Worm (Caenorhabditis elegans) whole organism, young adult: ENCODE results near the gene fis-1.

Experiments used
- D2030.7 ChIP-seq: fragments of 200-800 bp; sonication (Bioruptor generic); IDR thresholded peaks from 2 replicates; pipeline ENCODE4 v1.3.6; 2022; ENCODE audit warnings: missing genetic modification reagents, missing genetic modification characterization, missing compliant biosample characterization
- F23B12.7 ChIP-seq: sonication (generic microtip); optimal IDR thresholded peaks from 2 replicates; lab custom pipeline; 2017; ENCODE audit warnings: missing genetic modification characterization, mild to moderate bottlenecking, missing compliant biosample characterization, antibody characterized with exemption, moderate library complexity; ENCODE audit not compliant: insufficient read depth
- F33H1.4 ChIP-seq: fragments of 200-800 bp; sonication (Bioruptor generic); IDR thresholded peaks from 2 replicates; pipeline ENCODE4 v1.3.6; 2022; ENCODE audit warnings: missing genetic modification reagents, missing genetic modification characterization, missing compliant biosample characterization
- F57A8.1 ChIP-seq: fragments of 200-800 bp; sonication (Bioruptor generic); optimal IDR thresholded peaks from 2 replicates; lab custom pipeline; 2018; ENCODE audit warnings: mild to moderate bottlenecking, missing genetic modification characterization, moderate library complexity, missing compliant biosample characterization
- K12H6.12 ChIP-seq: fragments of 200-800 bp; sonication (Bioruptor generic); optimal IDR thresholded peaks from 2 replicates; lab custom pipeline; 2018; ENCODE audit warnings: mild to moderate bottlenecking, missing genetic modification characterization, missing compliant biosample characterization
- T07F8.4 ChIP-seq: sonication (generic microtip); optimal IDR thresholded peaks from 2 replicates; lab custom pipeline; 2016; ENCODE audit warnings: mild to moderate bottlenecking, missing genetic modification characterization, moderate library complexity, missing compliant biosample characterization
- T26A5.8 ChIP-seq: sonication (generic microtip); optimal IDR thresholded peaks from 2 replicates; lab custom pipeline; 2016; ENCODE audit warnings: missing genetic modification characterization, missing compliant biosample characterization
- Y79H2A.3 ChIP-seq: fragments of 200-800 bp; sonication (Bioruptor generic); conservative IDR thresholded peaks from 2 replicates; pipeline ENCODE4 v1.3.6; 2022; ENCODE audit warnings: missing genetic modification reagents, missing genetic modification characterization, missing compliant biosample characterization
- aptf-2 ChIP-seq: fragments of 200-800 bp; sonication (Bioruptor generic); conservative IDR thresholded peaks from 2 replicates; pipeline ENCODE4 v1.3.6; 2022; ENCODE audit warnings: missing genetic modification reagents, missing genetic modification characterization, missing compliant biosample characterization
- athp-1 ChIP-seq: sonication (generic microtip); optimal IDR thresholded peaks from 2 replicates; lab custom pipeline; 2017; ENCODE audit warnings: mild to moderate bottlenecking, missing genetic modification characterization, missing compliant biosample characterization
- attf-5 ChIP-seq: fragments of 200-800 bp; sonication (Bioruptor generic); optimal IDR thresholded peaks from 2 replicates; lab custom pipeline; 2018; ENCODE audit warnings: mild to moderate bottlenecking, missing genetic modification characterization, missing compliant biosample characterization
- bed-2 ChIP-seq: fragments of 200-800 bp; sonication (Bioruptor generic); IDR thresholded peaks from 2 replicates; pipeline ENCODE4 v1.3.6; 2022; ENCODE audit warnings: missing genetic modification reagents, missing genetic modification characterization, missing compliant biosample characterization
- cebp-1 ChIP-seq, 2 experiments: fragments of 200-800 bp in 1 of 2; sonication (Bioruptor generic) in 1 of 2; sonication (generic microtip) in 1 of 2; IDR thresholded peaks in 1 of 2; optimal IDR thresholded peaks in 1 of 2; 2 replicates each; pipeline versions ENCODE4 v1.3.6 to Lab custom; 2017 to 2022; ENCODE audit warnings: missing compliant biosample characterization in 2 of 2, missing genetic modification characterization in 2 of 2, mild to moderate bottlenecking in 1 of 2, missing genetic modification reagents in 1 of 2, moderate library complexity in 1 of 2
- ceh-100 ChIP-seq: fragments of 200-800 bp; sonication (Bioruptor generic); IDR thresholded peaks from 2 replicates; pipeline ENCODE4 v1.3.6; 2022; ENCODE audit warnings: missing genetic modification reagents, missing genetic modification characterization, missing compliant biosample characterization
- ceh-27 ChIP-seq: fragments of 200-800 bp; sonication (Bioruptor generic); optimal IDR thresholded peaks from 2 replicates; lab custom pipeline; 2018; ENCODE audit warnings: mild to moderate bottlenecking, missing genetic modification characterization, moderate library complexity, missing compliant biosample characterization
- chd-7 ChIP-seq: sonication (generic microtip); optimal IDR thresholded peaks from 2 replicates; lab custom pipeline; 2016; ENCODE audit warnings: mild to moderate bottlenecking, missing genetic modification characterization, moderate library complexity, missing compliant biosample characterization
- die-1 ChIP-seq: sonication (generic microtip); optimal IDR thresholded peaks from 2 replicates; lab custom pipeline; 2016; ENCODE audit warnings: missing genotype, mild to moderate bottlenecking, missing genetic modification characterization, missing compliant biosample characterization
- dox-1 ChIP-seq: fragments of 200-800 bp; sonication (Bioruptor generic); IDR thresholded peaks from 2 replicates; pipeline ENCODE4 v1.3.6; 2022; ENCODE audit warnings: missing genetic modification reagents, missing genetic modification characterization, missing compliant biosample characterization
- efl-1 ChIP-seq: fragments of 150-350 bp; optimal IDR thresholded peaks from 2 replicates; lab custom pipeline; 2014; ENCODE audit warnings: missing biosample characterization, missing genetic modification reagents, missing genetic modification characterization
- egl-44 ChIP-seq: fragments of 200-800 bp; sonication (Bioruptor generic); IDR thresholded peaks from 2 replicates; pipeline ENCODE4 v1.3.6; 2022; ENCODE audit warnings: missing genetic modification reagents, missing genetic modification characterization, missing compliant biosample characterization
- ekl-4 ChIP-seq: fragments of 200-800 bp; sonication (Bioruptor generic); IDR thresholded peaks from 2 replicates; pipeline ENCODE4 v1.3.6; 2022; ENCODE audit warnings: missing genetic modification reagents, missing genetic modification characterization, missing compliant biosample characterization
- him-1 ChIP-seq: sonication (generic microtip); optimal IDR thresholded peaks from 2 replicates; lab custom pipeline; 2016; ENCODE audit warnings: missing genotype, missing genetic modification reagents, missing genetic modification characterization, missing compliant biosample characterization
- hmg-1.2 ChIP-seq: fragments of 200-800 bp; sonication (Bioruptor generic); IDR thresholded peaks from 2 replicates; pipeline ENCODE4 v1.3.6; 2022; ENCODE audit warnings: missing genetic modification reagents, missing genetic modification characterization, missing compliant biosample characterization
- hmg-20 ChIP-seq: fragments of 200-800 bp; sonication (Bioruptor generic); IDR thresholded peaks from 2 replicates; pipeline ENCODE4 v1.3.6; 2022; ENCODE audit warnings: missing genetic modification reagents, missing genetic modification characterization, missing compliant biosample characterization
- hsf-1 ChIP-seq: fragments of 200-800 bp; sonication (Bioruptor generic); IDR thresholded peaks from 2 replicates; pipeline ENCODE4 v1.3.6; 2022; ENCODE audit warnings: missing genetic modification reagents, missing genetic modification characterization, missing compliant biosample characterization
- let-607 ChIP-seq, 2 experiments: fragments of 200-800 bp in 1 of 2; sonication (Bioruptor generic) in 1 of 2; sonication (generic microtip) in 1 of 2; optimal IDR thresholded peaks; 2 replicates each; lab custom pipeline; 2016 to 2018; ENCODE audit warnings: mild to moderate bottlenecking in 2 of 2, missing compliant biosample characterization in 2 of 2, missing genetic modification characterization in 2 of 2, moderate library complexity in 2 of 2, missing genotype in 1 of 2
- lsl-1 ChIP-seq: fragments of 200-800 bp; sonication (Bioruptor generic); optimal IDR thresholded peaks from 2 replicates; lab custom pipeline; 2018; ENCODE audit warnings: mild to moderate bottlenecking, missing genetic modification characterization, moderate library complexity, missing compliant biosample characterization
- madf-10 ChIP-seq: sonication (generic microtip); optimal IDR thresholded peaks from 2 replicates; lab custom pipeline; 2016; ENCODE audit warnings: mild to moderate bottlenecking, missing genetic modification characterization, missing compliant biosample characterization
- madf-3 ChIP-seq: fragments of 200-800 bp; sonication (Bioruptor generic); IDR thresholded peaks from 2 replicates; pipeline ENCODE4 v1.3.6; 2022; ENCODE audit warnings: missing genetic modification reagents, missing genetic modification characterization, missing compliant biosample characterization
- madf-6 ChIP-seq: fragments of 200-800 bp; sonication (Bioruptor generic); IDR thresholded peaks from 2 replicates; pipeline ENCODE4 v1.3.6; 2022; ENCODE audit warnings: missing genetic modification reagents, missing genetic modification characterization, missing compliant biosample characterization
- mcd-1 ChIP-seq: fragments of 200-800 bp; sonication (Bioruptor generic); IDR thresholded peaks from 2 replicates; pipeline ENCODE4 v1.3.6; 2022; ENCODE audit warnings: missing genetic modification reagents, missing genetic modification characterization, missing compliant biosample characterization
- mes-4 ChIP-seq: sonication (generic microtip); optimal IDR thresholded peaks from 2 replicates; lab custom pipeline; 2016; ENCODE audit warnings: missing genotype, missing genetic modification characterization, missing compliant biosample characterization
- nfya-1 ChIP-seq: sonication (generic microtip); optimal IDR thresholded peaks from 2 replicates; lab custom pipeline; 2017; ENCODE audit warnings: antibody characterized with exemption, missing compliant biosample characterization, missing genetic modification characterization, borderline replicate concordance; ENCODE audit not compliant: insufficient read depth
- pha-4 ChIP-seq: fragments of 150-350 bp; sonication (generic microtip); optimal IDR thresholded peaks from 2 replicates; lab custom pipeline; 2014; ENCODE audit warnings: missing biosample characterization, missing genetic modification reagents, missing genetic modification characterization
- rec-8 ChIP-seq, 2 experiments: sonication (generic microtip); optimal IDR thresholded peaks; 2 replicates each; lab custom pipeline; 2016; ENCODE audit warnings: mild to moderate bottlenecking in 2 of 2, missing genetic modification characterization in 2 of 2, missing genetic modification reagents in 2 of 2, missing genotype in 2 of 2, missing biosample characterization in 1 of 2, missing compliant biosample characterization in 1 of 2, moderate library complexity in 1 of 2
- repo-1 ChIP-seq: sonication (generic microtip); optimal IDR thresholded peaks from 2 replicates; lab custom pipeline; 2017; ENCODE audit warnings: mild to moderate bottlenecking, missing genetic modification characterization, missing compliant biosample characterization
- sptf-2 ChIP-seq: fragments of 200-800 bp; sonication (Bioruptor generic); optimal IDR thresholded peaks from 2 replicates; lab custom pipeline; 2018; ENCODE audit warnings: mild to moderate bottlenecking, missing genetic modification characterization, missing compliant biosample characterization
- tbp1 ChIP-seq: fragments of 200-800 bp; sonication (Bioruptor generic); optimal IDR thresholded peaks from 2 replicates; lab custom pipeline; 2018; ENCODE audit warnings: mild to moderate bottlenecking, missing genetic modification characterization, missing compliant biosample characterization
- tlf-1 ChIP-seq: fragments of 200-800 bp; sonication (Bioruptor generic); optimal IDR thresholded peaks from 2 replicates; lab custom pipeline; 2018; ENCODE audit warnings: mild to moderate bottlenecking, missing genetic modification characterization, missing compliant biosample characterization
- unc-130 ChIP-seq: sonication (generic microtip); optimal IDR thresholded peaks from 2 replicates; lab custom pipeline; 2016; ENCODE audit warnings: missing genetic modification reagents, missing genetic modification characterization, missing compliant biosample characterization
- ztf-18 ChIP-seq: sonication (generic microtip); optimal IDR thresholded peaks from 2 replicates; lab custom pipeline; 2016; ENCODE audit warnings: missing genotype, mild to moderate bottlenecking, missing genetic modification characterization, missing compliant biosample characterization
- ztf-3 ChIP-seq: fragments of 200-800 bp; sonication (Bioruptor generic); optimal IDR thresholded peaks from 2 replicates; lab custom pipeline; 2018; ENCODE audit warnings: mild to moderate bottlenecking, missing genetic modification characterization, missing compliant biosample characterization

The fis-1 gene

DNA sequence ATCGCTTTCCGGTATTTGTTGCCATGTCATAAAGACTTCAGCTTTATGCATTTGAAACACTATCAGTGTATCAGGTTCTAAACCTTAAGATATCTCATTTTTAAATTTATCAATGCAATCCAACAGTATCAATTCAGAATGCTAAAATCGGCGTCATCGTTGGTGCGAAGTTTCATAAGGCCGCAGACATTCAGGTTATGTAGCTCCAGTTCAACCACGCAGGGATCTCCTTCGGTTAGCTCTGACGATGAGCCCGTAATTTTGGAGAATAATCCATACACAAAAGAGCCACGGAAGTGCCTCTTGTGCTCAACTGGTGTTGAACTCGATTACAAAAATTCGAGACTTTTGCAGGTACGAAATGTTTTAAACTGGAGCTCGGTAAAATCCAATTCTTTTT lies 18.9 kb upstream of the fis-1 start, which contains the start of gene mrps-18.C:
TSS of gene mrps-18.C (plus strand) at position 138 of the 400 bp plus-strand sequence.
- TF ChIP-seq ekl-4 (GFP tag; lab: Robert Waterston, UW) (peak; percentile 56), athp-1 (tag; lab: Kevin White, UChicago) (peak; percentile 22), hsf-1 (0 out of 2 replicates have a peak, but pooled peaks have one; percentile 27), hmg-1.2 (GFP tag; lab: Robert Waterston, UW) (0 out of 2 replicates have a peak, but pooled peaks have one; percentile 15), let-607 (tag; optimal IDR thresholded peaks at IDR 0.05; lab: Kevin White, UChicago) (no peak), F57A8.1 (GFP tag; lab: Kevin White, UChicago) (no peak), hmg-20 (0 out of 2 replicates have a peak, but pooled peaks have one; percentile 3), madf-3 (GFP tag; lab: Robert Waterston, UW) (0 out of 2 replicates have a peak, but pooled peaks have one; percentile 7), repo-1 (tag; lab: Kevin White, UChicago) (peak; percentile 36), ztf-3 (no peak), madf-6 (GFP tag; lab: Robert Waterston, UW) (peak; percentile 47), tbp1 (no peak), mcd-1 (GFP tag; lab: Robert Waterston, UW) (0 out of 2 replicates have a peak, but pooled peaks have one; percentile 30)

DNA sequence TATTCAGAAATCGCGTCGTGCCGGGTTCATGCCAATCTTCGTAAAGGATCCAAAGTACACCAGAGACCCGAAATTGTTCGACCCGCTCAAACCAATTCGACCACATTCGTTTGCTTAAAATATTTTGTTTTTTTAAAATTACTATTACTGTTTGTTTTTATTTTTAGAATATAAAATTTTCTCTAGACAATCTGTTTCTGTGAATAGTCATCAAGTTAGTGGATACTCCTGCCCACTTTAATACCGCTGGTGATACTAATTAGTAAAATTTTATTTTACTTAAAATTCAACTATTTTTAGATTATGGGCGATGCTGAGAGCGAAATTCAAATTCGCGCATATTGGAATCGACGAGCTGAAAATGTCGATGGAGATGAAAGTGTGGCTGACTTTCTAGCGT lies 18.4 kb upstream of the fis-1 start, which contains the start of gene T14B4.1:
TSS of gene T14B4.1 (plus strand) at position 301 of the 400 bp plus-strand sequence.
- no peak for TF ChIP-seq chd-7
- TF ChIP-seq Y79H2A.3 (GFP tag; lab: Robert Waterston, UW): no peak
- TF ChIP-seq T07F8.4 (tag; lab: Kevin White, UChicago): no peak
- no peak for TF ChIP-seq nfya-1 (tag; lab: Kevin White, UChicago)
- no peak for TF ChIP-seq T26A5.8 (tag; lab: Kevin White, UChicago)
- no peak for TF ChIP-seq F23B12.7 (tag; lab: Kevin White, UChicago)
- TF ChIP-seq, all 124 proteins: peak for 0

DNA sequence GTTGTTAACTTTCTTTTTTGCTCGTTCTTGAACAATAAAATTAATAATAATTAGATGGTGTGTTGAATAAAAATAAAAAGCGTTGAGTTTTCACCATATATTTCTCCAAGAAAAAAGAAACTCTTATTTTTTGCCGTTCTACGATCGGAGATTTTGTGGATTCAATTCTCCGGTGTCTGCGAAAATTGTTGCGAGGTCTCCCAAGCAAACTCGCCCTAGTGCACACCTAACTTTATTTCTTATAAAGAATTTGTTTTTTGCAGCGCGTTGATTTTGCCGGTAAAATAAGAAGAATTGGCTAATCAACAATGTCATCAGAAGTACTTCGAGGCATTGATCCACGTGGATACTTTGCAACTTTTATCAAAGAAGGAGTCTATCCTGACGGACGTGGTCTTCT lies 13.5 kb upstream of the fis-1 start, which contains the start of gene exos-8:
TSS of gene exos-8 (plus strand) at position 264 of the 400 bp plus-strand sequence.
- TF ChIP-seq him-1 (peak; percentile 12), tbp1 (peak; percentile 55), egl-44 (GFP tag; lab: Robert Waterston, UW) (0 out of 2 replicates have a peak, but pooled peaks have one; percentile 20), tlf-1 (GFP tag; lab: Kevin White, UChicago) (no peak), sptf-2 (GFP tag; lab: Kevin White, UChicago) (no peak), dox-1 (GFP tag; lab: Robert Waterston, UW) (peak; percentile 57), ceh-100 (GFP tag; lab: Robert Waterston, UW) (peak; percentile 97), die-1 (tag; lab: Kevin White, UChicago) (peak; percentile 19), unc-130 (GFP tag; lab: Kevin White, UChicago) (peak; percentile 71), efl-1 (GFP tag; lab: Kevin White, UChicago) (peak; percentile 65), K12H6.12 (peak; percentile 32), rec-8 (tag; optimal IDR thresholded peaks at IDR 0.05; lab: Kevin White, UChicago) (peak in 1 of 2 experiments; percentile 39), attf-5 (GFP tag; lab: Kevin White, UChicago) (peak; percentile 87), D2030.7 (GFP tag; lab: Robert Waterston, UW) (peak; percentile 69; the same call in 1 of the 2 replicates), mes-4 (no peak), lsl-1 (GFP tag; lab: Kevin White, UChicago) (peak; percentile 34), madf-6 (GFP tag; lab: Robert Waterston, UW) (0 out of 2 replicates have a peak, but pooled peaks have one; percentile 16), madf-3 (GFP tag; lab: Robert Waterston, UW) (0 out of 2 replicates have a peak, but pooled peaks have one; percentile 15), bed-2 (peak; percentile 64; the same call in 1 of the 2 replicates), aptf-2 (0 out of 2 replicates have a peak, but pooled peaks have one; percentile 60), madf-10 (tag; lab: Kevin White, UChicago) (peak; percentile 50), cebp-1 (GFP tag; IDR thresholded peaks at IDR 0.05; lab: Robert Waterston, UW) (0 out of 2 replicates have a peak, but pooled peaks have one; percentile 14), cebp-1 (tag; optimal IDR thresholded peaks at IDR 0.05; lab: Kevin White, UChicago) (no peak), hmg-1.2 (GFP tag; lab: Robert Waterston, UW) (peak; percentile 41; the same call in 1 of the 2 replicates), ztf-18 (peak; percentile 33), ceh-27 (GFP tag; lab: Kevin White, UChicago) (peak; percentile 60), F33H1.4 (GFP tag; lab: Robert Waterston, UW) (peak; percentile 21; the same call in 1 of the 2 replicates), pha-4 (tag; lab: Kevin White, UChicago) (no peak)
